Worm (Caenorhabditis elegans) whole organism, mixed stage, embryonic: Measurements from ENCODE around the gene F43C11.1.

Experiments
- ceh-39 ChIP-seq: fragments of 150-350 bp; optimal IDR thresholded peaks from 2 replicates; lab custom pipeline; 2014; ENCODE audit warnings: missing biosample characterization, missing genetic modification characterization
- elt-1 ChIP-seq: sonication (generic microtip); optimal IDR thresholded peaks from 2 replicates; lab custom pipeline; 2017; ENCODE audit warnings: missing genetic modification characterization, mild to moderate bottlenecking, missing compliant biosample characterization, antibody characterized with exemption, moderate library complexity, borderline replicate concordance; ENCODE audit not compliant: insufficient read depth
- lin-32 ChIP-seq: fragments of 200-800 bp; sonication (Bioruptor generic); optimal IDR thresholded peaks from 2 replicates; lab custom pipeline; 2018; ENCODE audit warnings: mild to moderate bottlenecking, missing genetic modification characterization, missing compliant biosample characterization
- nhr-12 ChIP-seq: fragments of 150-350 bp; optimal IDR thresholded peaks from 2 replicates; lab custom pipeline; 2014; ENCODE audit warnings: missing biosample characterization, missing genetic modification characterization
- nhr-237 ChIP-seq: fragments of 150-350 bp; optimal IDR thresholded peaks from 2 replicates; lab custom pipeline; 2014; ENCODE audit warnings: missing biosample characterization, missing genetic modification characterization
- ztf-11 ChIP-seq: fragments of 150-350 bp; optimal IDR thresholded peaks from 2 replicates; lab custom pipeline; 2014; ENCODE audit warnings: missing biosample characterization, missing genetic modification characterization

- no peak for TF ChIP-seq elt-1
- TF ChIP-seq ceh-39, result no peak
- no peak for TF ChIP-seq nhr-12
- no peak for TF ChIP-seq ztf-11 (tag; lab: Kevin White, UChicago)
- TF ChIP-seq lin-32 (GFP tag; lab: Kevin White, UChicago), result no peak
- no peak for TF ChIP-seq nhr-237 (tag; lab: Kevin White, UChicago)
Observed at ce11 chrII:2352546-2352945, 4.3 kb upstream of the F43C11.1 start, which contains the start of gene F43C11.10.
